Fruit fly (Drosophila melanogaster): ENCODE data around the gene Desat1.

- TF ChIP-seq pan (optimal IDR thresholded peaks at IDR 0.05), result no peak
- no peak for TF ChIP-seq OdsH (GFP tag; optimal IDR thresholded peaks at IDR 0.05)
Observed at dm6 chr3R:12429120-12429610, 10.2 kb upstream of the Desat1 start, which contains the start of the genes CG5641 and CG5245.

Data from whole organism, wandering third instar larva.